Worm (Caenorhabditis elegans) whole organism, midembryonic: ENCODE data around the gene E02H4.5.

Experiments used
- T22C8.4 ChIP-seq: fragments of 200-800 bp; sonication (Bioruptor generic); IDR thresholded peaks from 2 replicates; pipeline ENCODE4 v1.3.6; 2022; ENCODE audit warnings: missing genetic modification characterization, missing compliant biosample characterization
- cog-1 ChIP-seq: sonication (generic microtip); optimal IDR thresholded peaks from 2 replicates; lab custom pipeline; 2016; ENCODE audit warnings: missing genetic modification characterization, missing compliant biosample characterization
- flt-1 ChIP-seq: fragments of 200-800 bp; sonication (Bioruptor generic); IDR thresholded peaks from 2 replicates; pipeline ENCODE4 v1.3.6; 2022; ENCODE audit warnings: missing genetic modification characterization, missing compliant biosample characterization
- ztf-29 ChIP-seq: fragments of 200-800 bp; sonication (Bioruptor generic); IDR thresholded peaks from 2 replicates; pipeline ENCODE4 v1.3.6; 2022; ENCODE audit warnings: missing genetic modification reagents, missing genetic modification characterization, missing compliant biosample characterization

DNA sequence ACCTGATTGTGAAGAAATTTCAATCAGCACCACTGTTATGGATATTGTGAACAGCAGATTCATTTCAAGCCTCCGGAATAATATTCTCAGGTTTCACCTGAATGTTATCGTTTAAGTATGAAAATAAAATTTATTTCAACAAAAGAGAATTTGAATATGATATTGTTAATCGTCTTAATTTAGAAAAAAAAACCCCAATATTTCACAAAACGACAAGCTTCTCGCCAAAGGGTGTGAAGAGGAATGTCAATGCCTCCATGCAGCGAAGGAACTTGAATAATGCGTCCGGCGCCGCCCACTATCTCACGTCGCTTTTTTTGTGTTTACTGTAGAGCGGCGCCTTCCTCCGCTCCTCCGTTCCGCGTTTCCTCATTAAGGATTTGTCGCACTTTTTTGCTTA, 48.1 kb upstream of the E02H4.5 start, which contains the start of gene C11H1.5:
- TF ChIP-seq cog-1 (tag; lab: Kevin White, UChicago), result no peak
- no peak for TF ChIP-seq flt-1 (GFP tag; lab: Robert Waterston, UW)
- TF ChIP-seq T22C8.4 (GFP tag; lab: Robert Waterston, UW), result no peak
- no peak for TF ChIP-seq ztf-29 (GFP tag; lab: Robert Waterston, UW)
